Worm (Caenorhabditis elegans): ENCODE results near the gene F20D6.6.

ce11 chrV:8177349-8177748 lies 17.6 kb downstream of the F20D6.6 start, which contains the start of gene F20D6.9:
- no peak for TF ChIP-seq lin-13 (GFP tag; optimal IDR thresholded peaks at IDR 0.05)
- no peak for TF ChIP-seq zip-4 (GFP tag; optimal IDR thresholded peaks at IDR 0.05)
- TF ChIP-seq elt-3 (tag; optimal IDR thresholded peaks at IDR 0.05), result no peak
- no peak for TF ChIP-seq nhr-77 (tag; optimal IDR thresholded peaks at IDR 0.05)
- no peak for TF ChIP-seq ces-1 (GFP tag; optimal IDR thresholded peaks at IDR 0.05)
- no peak for TF ChIP-seq skn-1 (tag; optimal IDR thresholded peaks at IDR 0.05)

All from whole organism, L1 larva.